Worm (Caenorhabditis elegans): Measurements from ENCODE around the gene F28F9.2.

Gene F28F9.2

ce11 chrIV:3869875-3870274, 30.4 kb downstream of the F28F9.2 start:
- no peak for TF ChIP-seq hmbx-1 (tag; optimal IDR thresholded peaks at IDR 0.05)
- TF ChIP-seq B0310.2 (tag; optimal IDR thresholded peaks at IDR 0.05): no peak
- TF ChIP-seq pes-1 (GFP tag; IDR thresholded peaks at IDR 0.05): no peak
- no peak for TF ChIP-seq tbx-37 (GFP tag; conservative IDR thresholded peaks at IDR 0.05)
- no peak for TF ChIP-seq ceh-36 (tag; optimal IDR thresholded peaks at IDR 0.05)

ce11 chrIV:3873195-3873594, 33.7 kb downstream of the F28F9.2 start:
- TF ChIP-seq ceh-13 (GFP tag; optimal IDR thresholded peaks at IDR 0.05) (no peak), hmbx-1 (tag; optimal IDR thresholded peaks at IDR 0.05) (no peak), ets-7 (tag; optimal IDR thresholded peaks at IDR 0.05) (no peak), flt-1 (GFP tag; IDR thresholded peaks at IDR 0.05) (no peak)

- TF ChIP-seq ama-1 (optimal IDR thresholded peaks at IDR 0.05) (no peak), tbx-37 (GFP tag; conservative IDR thresholded peaks at IDR 0.05) (no peak), ceh-13 (GFP tag; optimal IDR thresholded peaks at IDR 0.05) (no peak), pes-1 (GFP tag; IDR thresholded peaks at IDR 0.05) (no peak), ceh-36 (tag; optimal IDR thresholded peaks at IDR 0.05) (no peak), F13C5.2 (tag; optimal IDR thresholded peaks at IDR 0.05) (no peak), tra-4 (tag; optimal IDR thresholded peaks at IDR 0.05) (no peak), flt-1 (GFP tag; IDR thresholded peaks at IDR 0.05) (no peak), hnd-1 (tag; optimal IDR thresholded peaks at IDR 0.05) (no peak), aly-1 (tag; optimal IDR thresholded peaks at IDR 0.05) (no peak), hmbx-1 (tag; optimal IDR thresholded peaks at IDR 0.05) (no peak)
These were observed 34.2 kb downstream of the F28F9.2 start, which contains the start of gene F37C4.5 for ce11 chrIV:3873706-3874105. Gene F37C4.5, minus strand, starts transcription at chrIV:3873806.

ce11 chrIV:3874417-3874816, 34.9 kb downstream of the F28F9.2 start:
- TF ChIP-seq ceh-13 (GFP tag; optimal IDR thresholded peaks at IDR 0.05) (no peak), scrt-1 (GFP tag; IDR thresholded peaks at IDR 0.05) (no peak), F13C5.2 (tag; optimal IDR thresholded peaks at IDR 0.05) (no peak), hnd-1 (tag; optimal IDR thresholded peaks at IDR 0.05) (no peak)

- TF ChIP-seq ceh-13 (GFP tag; optimal IDR thresholded peaks at IDR 0.05) (no peak), sea-1 (GFP tag; conservative IDR thresholded peaks at IDR 0.05) (no peak), aly-1 (tag; optimal IDR thresholded peaks at IDR 0.05) (no peak), ceh-36 (tag; optimal IDR thresholded peaks at IDR 0.05) (no peak), tbx-37 (GFP tag; conservative IDR thresholded peaks at IDR 0.05) (no peak), scrt-1 (GFP tag; IDR thresholded peaks at IDR 0.05) (no peak), B0310.2 (tag; optimal IDR thresholded peaks at IDR 0.05) (no peak), hnd-1 (tag; optimal IDR thresholded peaks at IDR 0.05) (no peak), ama-1 (optimal IDR thresholded peaks at IDR 0.05) (no peak), pes-1 (GFP tag; IDR thresholded peaks at IDR 0.05) (no peak), F13C5.2 (tag; optimal IDR thresholded peaks at IDR 0.05) (no peak), tra-4 (tag; optimal IDR thresholded peaks at IDR 0.05) (no peak), hmg-4 (GFP tag; optimal IDR thresholded peaks at IDR 0.05) (no peak), ets-7 (tag; optimal IDR thresholded peaks at IDR 0.05) (no peak), flt-1 (GFP tag; IDR thresholded peaks at IDR 0.05) (no peak), tbx-11 (GFP tag; IDR thresholded peaks at IDR 0.05) (no peak), hmbx-1 (tag; optimal IDR thresholded peaks at IDR 0.05) (no peak)
These were observed 35.7 kb downstream of the F28F9.2 start for ce11 chrIV:3875260-3875659.

- TF ChIP-seq ceh-36 (tag; optimal IDR thresholded peaks at IDR 0.05): no peak
- TF ChIP-seq ceh-13 (GFP tag; optimal IDR thresholded peaks at IDR 0.05): no peak
- no peak for TF ChIP-seq sea-1 (GFP tag; conservative IDR thresholded peaks at IDR 0.05)
- no peak for TF ChIP-seq pes-1 (GFP tag; IDR thresholded peaks at IDR 0.05)
- TF ChIP-seq ama-1 (optimal IDR thresholded peaks at IDR 0.05): no peak
- TF ChIP-seq aly-1 (tag; optimal IDR thresholded peaks at IDR 0.05): no peak
- TF ChIP-seq F13C5.2 (tag; optimal IDR thresholded peaks at IDR 0.05): no peak
- no peak for TF ChIP-seq hnd-1 (tag; optimal IDR thresholded peaks at IDR 0.05)
- no peak for TF ChIP-seq tra-4 (tag; optimal IDR thresholded peaks at IDR 0.05)
- TF ChIP-seq hmbx-1 (tag; optimal IDR thresholded peaks at IDR 0.05): no peak
- no peak for TF ChIP-seq hmg-4 (GFP tag; optimal IDR thresholded peaks at IDR 0.05)
- no peak for TF ChIP-seq scrt-1 (GFP tag; IDR thresholded peaks at IDR 0.05)
- TF ChIP-seq tbx-37 (GFP tag; conservative IDR thresholded peaks at IDR 0.05): no peak
- no peak for TF ChIP-seq B0310.2 (tag; optimal IDR thresholded peaks at IDR 0.05)
These were observed 37.4 kb downstream of the F28F9.2 start for ce11 chrIV:3876955-3877354.

ce11 chrIV:3878283-3878938, 38.9 kb downstream of the F28F9.2 start, which contains the start of gene F37C4.6:
Gene F37C4.6, minus strand, starts transcription at chrIV:3878333.
- TF ChIP-seq flt-1 (GFP tag; IDR thresholded peaks at IDR 0.05): no peak
- no peak for TF ChIP-seq hnd-1 (tag; optimal IDR thresholded peaks at IDR 0.05)

- no peak for TF ChIP-seq ceh-13 (GFP tag; optimal IDR thresholded peaks at IDR 0.05)
- TF ChIP-seq ceh-36 (tag; optimal IDR thresholded peaks at IDR 0.05): no peak
- no peak for TF ChIP-seq ama-1 (optimal IDR thresholded peaks at IDR 0.05)
- no peak for TF ChIP-seq hnd-1 (tag; optimal IDR thresholded peaks at IDR 0.05)
- no peak for TF ChIP-seq aly-1 (tag; optimal IDR thresholded peaks at IDR 0.05)
These were observed 41.6 kb downstream of the F28F9.2 start, which contains the start of the genes F37C4.8 and oac-23 for ce11 chrIV:3881119-3881518. Gene F37C4.8, minus strand, starts transcription at chrIV:3881219. Gene oac-23, plus strand, starts transcription at chrIV:3881441.

ce11 chrIV:3885369-3885768, 45.8 kb downstream of the F28F9.2 start, which contains the start of gene oac-22:
Gene oac-22, plus strand, starts transcription at chrIV:3885669.
- no peak for TF ChIP-seq hnd-1 (tag; optimal IDR thresholded peaks at IDR 0.05)
- TF ChIP-seq tra-4 (tag; optimal IDR thresholded peaks at IDR 0.05): no peak
- no peak for TF ChIP-seq ceh-13 (GFP tag; optimal IDR thresholded peaks at IDR 0.05)
- no peak for TF ChIP-seq aly-1 (tag; optimal IDR thresholded peaks at IDR 0.05)
- TF ChIP-seq B0310.2 (tag; optimal IDR thresholded peaks at IDR 0.05): no peak
- TF ChIP-seq tbx-37 (GFP tag; conservative IDR thresholded peaks at IDR 0.05): no peak
- TF ChIP-seq ets-7 (tag; optimal IDR thresholded peaks at IDR 0.05): no peak
- TF ChIP-seq F13C5.2 (tag; optimal IDR thresholded peaks at IDR 0.05): no peak
- no peak for TF ChIP-seq ama-1 (optimal IDR thresholded peaks at IDR 0.05)
- no peak for TF ChIP-seq tbx-11 (GFP tag; IDR thresholded peaks at IDR 0.05)
- TF ChIP-seq ceh-36 (tag; optimal IDR thresholded peaks at IDR 0.05): no peak
- no peak for TF ChIP-seq hmg-4 (GFP tag; optimal IDR thresholded peaks at IDR 0.05)
- TF ChIP-seq flt-1 (GFP tag; IDR thresholded peaks at IDR 0.05): no peak
- TF ChIP-seq scrt-1 (GFP tag; IDR thresholded peaks at IDR 0.05): no peak
- no peak for TF ChIP-seq hmbx-1 (tag; optimal IDR thresholded peaks at IDR 0.05)
- no peak for TF ChIP-seq sea-1 (GFP tag; conservative IDR thresholded peaks at IDR 0.05)
- no peak for TF ChIP-seq pes-1 (GFP tag; IDR thresholded peaks at IDR 0.05)

All from whole organism, early embryonic.